Worm (Caenorhabditis elegans): ENCODE data around the gene D1054.10.

DNA sequence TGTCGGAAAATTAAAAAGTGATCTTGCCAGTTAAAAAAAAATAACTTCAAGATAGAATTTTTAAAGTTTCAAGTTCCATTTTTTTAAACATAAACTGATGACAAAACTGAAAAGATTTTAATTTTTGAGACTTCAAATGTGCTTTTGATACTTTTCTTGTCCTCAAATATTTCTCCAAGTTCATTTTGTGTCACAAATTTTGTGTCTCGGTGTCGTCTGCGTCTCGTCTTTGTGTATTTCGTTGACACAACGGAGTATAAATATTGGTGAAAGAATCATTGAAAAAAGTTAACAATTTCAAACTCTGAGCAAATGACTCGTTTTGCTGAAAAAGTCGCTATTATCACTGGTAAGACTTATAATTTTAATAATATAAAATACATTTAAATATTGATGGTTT, 8.7 kb downstream of the D1054.10 start, which contains the start of gene D1054.8:
- TF ChIP-seq tbx-8 (GFP tag; optimal IDR thresholded peaks at IDR 0.05) (no peak), nhr-237 (tag; optimal IDR thresholded peaks at IDR 0.05) (no peak), ztf-11 (tag; optimal IDR thresholded peaks at IDR 0.05) (no peak), sem-2 (GFP tag; optimal IDR thresholded peaks at IDR 0.05) (no peak), snpc-4 (tag; optimal IDR thresholded peaks at IDR 0.05) (no peak), ces-1 (GFP tag; optimal IDR thresholded peaks at IDR 0.05) (no peak), flh-1 (GFP tag; optimal IDR thresholded peaks at IDR 0.05) (no peak), ham-2 (GFP tag; optimal IDR thresholded peaks at IDR 0.05) (no peak), ceh-43 (GFP tag; optimal IDR thresholded peaks at IDR 0.05) (no peak), elt-1 (tag; optimal IDR thresholded peaks at IDR 0.05; ENCODE audit: borderline replicate concordance, insufficient read depth) (no peak), elt-3 (tag; optimal IDR thresholded peaks at IDR 0.05) (no peak), nhr-28 (tag; optimal IDR thresholded peaks at IDR 0.05) (no peak), ceh-39 (tag; optimal IDR thresholded peaks at IDR 0.05) (no peak), blmp-1 (tag; optimal IDR thresholded peaks at IDR 0.05) (no peak)
